Worm (Caenorhabditis elegans): Measurements from ENCODE around the gene mnk-1.

mnk-1 gene

ce11 chrII:10554972-10555371, at the start of gene mnk-1:
Gene mnk-1 (minus strand): TSS chrII:10555044.
- TF ChIP-seq nhr-19 (GFP tag; conservative IDR thresholded peaks at IDR 0.05) (no peak), ztf-11 (tag; optimal IDR thresholded peaks at IDR 0.05) (peak in 1 of 2 experiments; percentile 39)

DNA sequence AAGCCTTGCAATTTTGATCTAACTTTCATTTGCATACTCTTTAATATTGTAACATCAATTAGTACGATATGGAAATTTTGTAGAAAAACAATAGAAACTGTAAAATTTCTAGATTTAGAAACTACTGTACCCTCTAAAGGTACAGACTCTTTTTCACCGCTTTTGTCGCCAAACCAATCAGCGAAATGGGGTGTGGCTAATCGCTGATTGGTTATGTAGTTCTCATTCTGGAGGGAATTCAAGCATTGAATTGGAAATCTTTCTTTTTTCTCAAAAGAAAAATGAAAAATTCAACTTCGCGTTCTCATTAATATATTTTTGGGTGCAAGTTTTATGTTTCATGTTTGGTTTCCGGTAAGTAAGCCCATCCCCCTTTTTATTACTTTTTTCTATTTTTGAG, 48.7 kb upstream of the mnk-1 start:
- no peak for TF ChIP-seq unc-130 (tag; optimal IDR thresholded peaks at IDR 0.05)
- no peak for TF ChIP-seq nhr-12 (tag; optimal IDR thresholded peaks at IDR 0.05)
- TF ChIP-seq ceh-90 (tag; optimal IDR thresholded peaks at IDR 0.05), result no peak
- no peak for TF ChIP-seq C34B4.2 (tag; optimal IDR thresholded peaks at IDR 0.05)
- TF ChIP-seq nhr-85 (tag), result no peak
- TF ChIP-seq nhr-71 (tag; optimal IDR thresholded peaks at IDR 0.05), result no peak

ce11 chrII:10602184-10602583, 47.3 kb upstream of the mnk-1 start, which contains the start of gene srv-2:
Gene srv-2 (minus strand): TSS chrII:10602284.
- TF ChIP-seq rnt-1 (tag; optimal IDR thresholded peaks at IDR 0.05), result no peak
- no peak for TF ChIP-seq aly-2 (tag; optimal IDR thresholded peaks at IDR 0.05)
- TF ChIP-seq fkh-10 (GFP tag; optimal IDR thresholded peaks at IDR 0.05), result no peak
- no peak for TF ChIP-seq ceh-8 (GFP tag; optimal IDR thresholded peaks at IDR 0.05)
- no peak for TF ChIP-seq sox-4 (tag; optimal IDR thresholded peaks at IDR 0.05)
- no peak for TF ChIP-seq snpc-4 (tag; optimal IDR thresholded peaks at IDR 0.05)
- TF ChIP-seq zag-1 (tag; optimal IDR thresholded peaks at IDR 0.05), result no peak

ce11 chrII:10598970-10599369, 44.1 kb upstream of the mnk-1 start, which contains the start of gene C14A4.9:
Gene C14A4.9 (plus strand): TSS chrII:10599337.
- no peak for TF ChIP-seq unc-98 (GFP tag; IDR thresholded peaks at IDR 0.05)
- TF ChIP-seq blmp-1 (tag; optimal IDR thresholded peaks at IDR 0.05), result peak; percentile 99

DNA sequence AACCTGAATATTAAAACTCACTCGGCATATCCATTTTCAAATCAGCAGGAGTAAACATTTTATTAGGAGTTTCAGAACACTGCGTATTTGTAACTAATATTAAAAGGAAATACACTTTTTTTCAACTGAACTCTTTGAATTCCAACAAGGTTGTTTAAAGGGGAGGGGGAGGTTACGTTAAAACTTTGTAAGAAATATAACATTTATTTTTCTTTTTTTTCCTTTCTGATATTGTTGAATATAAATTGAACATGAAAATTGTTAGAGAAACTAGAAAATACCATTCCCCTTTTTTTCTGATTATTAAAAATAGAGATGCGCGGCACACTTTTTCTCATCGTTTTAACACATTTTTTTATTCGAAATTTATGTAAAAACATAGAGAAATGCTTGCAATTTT, 43.2 kb upstream of the mnk-1 start, which contains the start of gene C14A4.8:
TSS of gene C14A4.8 (minus strand) at position 101 of the 400 bp plus-strand sequence.
- TF ChIP-seq F16B12.6 (tag; optimal IDR thresholded peaks at IDR 0.05), result no peak
- TF ChIP-seq aly-2 (tag; optimal IDR thresholded peaks at IDR 0.05), result no peak
- TF ChIP-seq nhr-77 (tag; optimal IDR thresholded peaks at IDR 0.05), result no peak
- TF ChIP-seq egl-27 (tag; optimal IDR thresholded peaks at IDR 0.05), result no peak
- TF ChIP-seq skn-1 (tag; optimal IDR thresholded peaks at IDR 0.05), result no peak
- TF ChIP-seq ets-5 (GFP tag; IDR thresholded peaks at IDR 0.05), result no peak

DNA sequence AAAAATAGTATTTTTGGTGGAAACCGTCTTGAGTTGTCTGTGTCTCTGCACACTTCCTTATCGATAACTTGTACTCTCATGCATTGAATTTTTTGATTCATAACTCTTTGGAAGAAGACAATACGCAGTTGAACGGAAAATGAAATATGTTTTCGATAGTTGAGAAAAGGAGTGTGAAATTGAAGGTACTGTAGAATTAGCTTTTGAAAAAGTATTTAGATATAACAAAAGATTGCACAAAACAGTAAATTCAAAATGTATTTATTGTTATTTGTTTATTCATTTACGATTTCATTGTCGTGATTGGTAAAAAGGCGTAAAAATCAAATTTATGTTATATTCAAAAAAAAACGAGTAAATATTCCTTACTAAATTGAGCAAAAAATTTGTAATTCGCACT, 41.6 kb upstream of the mnk-1 start, which contains the start of gene C14A4.7:
TSS of gene C14A4.7 (minus strand) at position 101 of the 400 bp plus-strand sequence.
- TF ChIP-seq dsc-1 (tag; optimal IDR thresholded peaks at IDR 0.05) (no peak), nhr-47 (tag; optimal IDR thresholded peaks at IDR 0.05) (no peak), pag-3 (tag; optimal IDR thresholded peaks at IDR 0.05; ENCODE audit: borderline replicate concordance, insufficient read depth) (no peak), fkh-8 (tag; optimal IDR thresholded peaks at IDR 0.05) (no peak), elt-3 (tag; optimal IDR thresholded peaks at IDR 0.05) (no peak), elt-2 (tag; optimal IDR thresholded peaks at IDR 0.05) (peak; percentile 16), aly-2 (tag; optimal IDR thresholded peaks at IDR 0.05) (no peak), C34B4.2 (tag; optimal IDR thresholded peaks at IDR 0.05) (no peak)

ce11 chrII:10594758-10595157, 39.9 kb upstream of the mnk-1 start, which contains the start of gene C14A4.6:
Gene C14A4.6 (minus strand): TSS chrII:10594776.
- TF ChIP-seq pqm-1 (tag; optimal IDR thresholded peaks at IDR 0.05) (peak; percentile 34), lin-35 (GFP tag; optimal IDR thresholded peaks at IDR 0.05) (peak in 1 of 2 experiments; percentile 46), nhr-11 (tag; optimal IDR thresholded peaks at IDR 0.05) (no peak), elt-2 (tag; optimal IDR thresholded peaks at IDR 0.05) (peak; percentile 79)
